Worm (Caenorhabditis elegans) whole organism, young adult: ENCODE data around the gene srx-76.

Experiments used
- die-1 ChIP-seq: sonication (generic microtip); optimal IDR thresholded peaks from 2 replicates; lab custom pipeline; 2016; ENCODE audit warnings: missing genotype, mild to moderate bottlenecking, missing genetic modification characterization, missing compliant biosample characterization
- dox-1 ChIP-seq: fragments of 200-800 bp; sonication (Bioruptor generic); IDR thresholded peaks from 2 replicates; pipeline ENCODE4 v1.3.6; 2022; ENCODE audit warnings: missing genetic modification reagents, missing genetic modification characterization, missing compliant biosample characterization
- egrh-3 ChIP-seq: fragments of 200-800 bp; sonication (Bioruptor generic); IDR thresholded peaks from 2 replicates; pipeline ENCODE4 v1.3.6; 2022; ENCODE audit warnings: missing genetic modification reagents, missing genetic modification characterization, missing compliant biosample characterization
- ets-4 ChIP-seq: fragments of 200-800 bp; sonication (Bioruptor generic); optimal IDR thresholded peaks from 2 replicates; lab custom pipeline; 2018; ENCODE audit warnings: mild to moderate bottlenecking, missing genetic modification characterization, missing compliant biosample characterization
- pha-4 ChIP-seq: fragments of 150-350 bp; sonication (generic microtip); optimal IDR thresholded peaks from 2 replicates; lab custom pipeline; 2014; ENCODE audit warnings: missing biosample characterization, missing genetic modification reagents, missing genetic modification characterization
- sea-2 ChIP-seq: fragments of 200-800 bp; sonication (Bioruptor generic); IDR thresholded peaks from 2 replicates; pipeline ENCODE4 v1.3.6; 2022; ENCODE audit warnings: missing genetic modification characterization, missing compliant biosample characterization

DNA sequence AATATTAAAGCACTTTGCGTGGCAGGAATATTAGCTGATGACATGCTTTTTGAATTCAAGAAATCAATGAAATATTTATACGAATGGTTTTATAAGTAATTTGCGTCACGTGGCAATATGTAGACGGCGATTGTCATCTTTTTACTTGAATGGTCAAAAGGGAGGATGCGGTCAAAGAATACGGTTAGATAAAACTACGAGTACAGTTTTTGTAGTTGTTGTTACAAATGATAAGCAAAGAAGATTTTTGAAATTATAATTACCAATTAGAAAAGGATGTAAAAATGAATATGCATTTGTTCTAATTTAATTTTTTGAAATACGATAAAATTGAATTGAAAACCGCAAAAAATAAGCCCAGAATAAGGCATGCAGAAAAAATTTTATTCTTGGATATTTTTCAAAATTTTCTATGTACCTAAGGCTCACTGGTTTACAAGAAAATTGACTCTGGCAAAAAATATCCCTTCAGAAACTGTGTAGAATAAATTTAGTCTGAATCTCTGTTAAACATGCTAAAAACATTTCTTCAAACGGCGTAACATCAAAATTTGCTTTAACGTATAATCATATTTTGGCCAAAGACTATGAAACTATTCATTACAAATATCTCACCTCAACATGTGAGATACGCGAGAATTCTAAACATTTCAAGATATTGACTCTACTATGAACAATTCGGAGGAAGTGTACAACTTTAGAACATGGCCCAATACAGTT is at the start of gene srx-76, which contains the start of gene sodh-2:
- TF ChIP-seq pha-4 (tag; lab: Kevin White, UChicago) (no peak), sea-2 (no peak), egrh-3 (GFP tag; lab: Robert Waterston, UW) (no peak), dox-1 (GFP tag; lab: Robert Waterston, UW) (no peak), ets-4 (no peak), die-1 (tag; lab: Kevin White, UChicago) (no peak)
